Fruit fly (Drosophila melanogaster): Measurements from ENCODE around the gene Nup37.
A peak's percentile ranks its signal among the peaks of the same experiment; 100 is the strongest.

DNA sequence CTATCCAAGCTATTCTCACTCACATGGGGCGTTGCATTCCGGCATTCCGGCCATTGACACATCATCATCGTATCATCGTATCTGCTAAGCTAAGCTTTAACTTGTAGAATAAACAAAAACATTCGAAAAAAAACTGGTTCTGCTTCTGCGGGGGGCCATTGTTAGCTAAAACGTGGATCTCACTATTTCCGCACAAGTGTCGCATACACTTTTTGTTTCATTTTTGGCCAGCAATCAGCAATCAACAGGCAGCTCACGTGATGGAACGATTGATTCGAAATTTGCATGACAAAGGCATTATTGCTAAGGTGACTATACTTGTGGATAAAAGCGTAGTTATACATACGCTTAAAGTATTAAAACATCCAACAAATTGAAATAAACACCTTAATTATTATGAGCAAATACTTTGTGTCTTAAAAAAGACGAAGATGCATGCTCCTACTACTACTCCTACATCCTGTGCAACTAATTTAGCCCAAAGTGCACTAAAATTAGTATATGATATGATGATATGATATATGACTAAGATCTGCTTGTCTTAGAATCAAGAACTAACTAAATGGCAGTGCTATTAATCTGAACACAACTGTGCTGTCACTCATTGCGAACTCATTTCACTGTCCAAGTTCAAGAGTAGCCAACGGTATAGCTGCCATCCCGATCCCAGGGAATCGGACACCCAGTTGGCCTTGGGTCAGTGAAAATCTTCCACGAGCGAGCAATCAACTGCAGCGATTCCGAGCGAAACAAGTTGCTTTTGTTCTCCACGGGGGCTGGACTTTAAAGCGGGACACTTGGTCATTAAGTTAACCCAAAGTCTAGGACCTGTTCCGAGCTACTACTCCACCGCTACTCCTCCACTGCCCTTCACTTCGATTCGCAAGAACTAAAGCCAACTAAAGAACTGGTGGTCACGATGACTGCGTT lies 8.4 kb upstream of the Nup37 start:
- TF ChIP-seq CG6854 (GFP tag; optimal IDR thresholded peaks at IDR 0.05) (no peak), pdm3 (GFP tag; optimal IDR thresholded peaks at IDR 0.05) (no peak), eg (GFP tag; IDR thresholded peaks at IDR 0.05) (no peak), CG10669 (GFP tag; optimal IDR thresholded peaks at IDR 0.05) (peak; percentile 31), Hr38 (GFP tag; optimal IDR thresholded peaks at IDR 0.05) (no peak), CG11294 (GFP tag; IDR thresholded peaks at IDR 0.05) (no peak), achi (GFP tag; optimal IDR thresholded peaks at IDR 0.05) (no peak)
